Fruit fly (Drosophila melanogaster): Measurements from ENCODE around the gene JTBR.

Gene JTBR

DNA sequence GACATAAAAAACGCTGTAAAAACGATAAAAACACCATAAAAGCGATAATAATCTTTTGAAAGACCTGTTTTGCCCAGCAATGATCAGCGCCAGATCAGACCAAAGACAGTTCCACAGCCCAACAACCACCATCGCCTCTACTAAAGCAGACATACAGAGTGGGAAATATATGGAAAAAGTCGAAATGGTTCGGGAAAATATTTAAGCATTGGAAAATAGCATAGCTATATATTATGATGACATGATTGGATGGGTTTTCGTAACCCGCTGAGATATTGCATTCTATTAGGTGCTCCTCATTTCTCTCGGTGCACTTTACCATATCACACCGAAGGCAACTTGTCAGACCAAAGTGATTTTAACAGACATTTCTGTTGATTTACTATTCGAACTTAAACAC is 6.0 kb upstream of the JTBR start (continued):
- peak; percentile 18 for TF ChIP-seq MESR4 (GFP tag; optimal IDR thresholded peaks at IDR 0.05)
- peak; percentile 87 for TF ChIP-seq mam (GFP tag; optimal IDR thresholded peaks at IDR 0.05)
- TF ChIP-seq CG11696 (GFP tag; IDR thresholded peaks at IDR 0.05), result peak; percentile 85
- TF ChIP-seq Asciz (GFP tag; optimal IDR thresholded peaks at IDR 0.05), result peak; percentile 84
- TF ChIP-seq CG16813 (GFP tag; IDR thresholded peaks at IDR 0.05; ENCODE audit: partially characterized antibody), result no peak
- no peak for TF ChIP-seq BEAF-32 (GFP tag; optimal IDR thresholded peaks at IDR 0.05)
- peak; percentile 70 for TF ChIP-seq Myb (GFP tag; optimal IDR thresholded peaks at IDR 0.05)
- TF ChIP-seq Dbx (GFP tag; IDR thresholded peaks at IDR 0.05), result peak; percentile 89
- peak; percentile 85 for TF ChIP-seq CG7786 (GFP tag; optimal IDR thresholded peaks at IDR 0.05)
- TF ChIP-seq sim (GFP tag; IDR thresholded peaks at IDR 0.05), result peak; percentile 79
- peak; percentile 87 for TF ChIP-seq Hmr (GFP tag; optimal IDR thresholded peaks at IDR 0.05)
- TF ChIP-seq CG8478 (optimal IDR thresholded peaks at IDR 0.05), result no peak
- peak; percentile 94 for TF ChIP-seq vvl (GFP tag; IDR thresholded peaks at IDR 0.05)
- no peak for TF ChIP-seq zen2 (GFP tag; IDR thresholded peaks at IDR 0.05; ENCODE audit: partially characterized antibody)
- TF ChIP-seq org-1 (GFP tag; optimal IDR thresholded peaks at IDR 0.05), result peak; percentile 84
- peak in 1 of 2 experiments; percentile 76 for TF ChIP-seq Eip74EF (GFP tag; optimal IDR thresholded peaks at IDR 0.05)
- peak; percentile 64 for TF ChIP-seq NC2α (GFP tag; optimal IDR thresholded peaks at IDR 0.05)
- TF ChIP-seq CG1024 (GFP tag; IDR thresholded peaks at IDR 0.05), result peak; percentile 86
- peak; percentile 79 for TF ChIP-seq CG11560 (tag; IDR thresholded peaks at IDR 0.05)
- TF ChIP-seq repo (GFP tag; optimal IDR thresholded peaks at IDR 0.05), result peak; percentile 88
- TF ChIP-seq CG4707 (GFP tag; optimal IDR thresholded peaks at IDR 0.05), result peak; percentile 63
- peak; percentile 93 for TF ChIP-seq unpg (GFP tag; optimal IDR thresholded peaks at IDR 0.05)
- peak; percentile 75 for TF ChIP-seq Max (GFP tag; optimal IDR thresholded peaks at IDR 0.05)
- peak; percentile 1 for TF ChIP-seq CG9797 (GFP tag; optimal IDR thresholded peaks at IDR 0.05)
- peak; percentile 78 for TF ChIP-seq fu2 (GFP tag; optimal IDR thresholded peaks at IDR 0.05)
- peak; percentile 64 for TF ChIP-seq CG3838 (GFP tag; optimal IDR thresholded peaks at IDR 0.05)
- peak; percentile 88 for TF ChIP-seq CrebB (tag; optimal IDR thresholded peaks at IDR 0.05)
- peak; percentile 95 for TF ChIP-seq CG15269 (tag; optimal IDR thresholded peaks at IDR 0.05)
- peak; percentile 73 for TF ChIP-seq CG12236 (GFP tag; optimal IDR thresholded peaks at IDR 0.05)
- peak; percentile 71 for TF ChIP-seq Atf-2 (GFP tag; optimal IDR thresholded peaks at IDR 0.05)
- TF ChIP-seq dati (GFP tag; IDR thresholded peaks at IDR 0.05), result peak; percentile 62
- peak; percentile 84 for TF ChIP-seq az2 (GFP tag; optimal IDR thresholded peaks at IDR 0.05)
- TF ChIP-seq CG1832 (GFP tag; optimal IDR thresholded peaks at IDR 0.05), result no peak
- TF ChIP-seq Blimp-1 (GFP tag; optimal IDR thresholded peaks at IDR 0.05), result peak; percentile 83
- peak; percentile 91 to 93 for TF ChIP-seq dpn (GFP tag; optimal IDR thresholded peaks at IDR 0.05)
- peak; percentile 70 for TF ChIP-seq D19B (GFP tag; optimal IDR thresholded peaks at IDR 0.05)
- peak; percentile 35 for TF ChIP-seq CG17186 (GFP tag; optimal IDR thresholded peaks at IDR 0.05)
- peak; percentile 89 for TF ChIP-seq Six4 (GFP tag; optimal IDR thresholded peaks at IDR 0.05)
- TF ChIP-seq Hmx (GFP tag; optimal IDR thresholded peaks at IDR 0.05), result no peak
- peak; percentile 31 for TF ChIP-seq CG6654 (GFP tag; optimal IDR thresholded peaks at IDR 0.05)
- TF ChIP-seq al (GFP tag; IDR thresholded peaks at IDR 0.05), result peak; percentile 92
- peak; percentile 81 for TF ChIP-seq ERR (GFP tag; optimal IDR thresholded peaks at IDR 0.05)
- peak; percentile 97 for TF ChIP-seq dysf (GFP tag; IDR thresholded peaks at IDR 0.05)
- peak; percentile 77 for TF ChIP-seq vfl (GFP tag; optimal IDR thresholded peaks at IDR 0.05)
- peak; percentile 91 for TF ChIP-seq CG4424 (GFP tag; optimal IDR thresholded peaks at IDR 0.05)
- TF ChIP-seq Sry-δ (GFP tag; optimal IDR thresholded peaks at IDR 0.05), result peak; percentile 57
- peak; percentile 62 for TF ChIP-seq Nf-YB (GFP tag; optimal IDR thresholded peaks at IDR 0.05)
- TF ChIP-seq HLH4C (GFP tag; IDR thresholded peaks at IDR 0.05; ENCODE audit: partially characterized antibody), result no peak
- TF ChIP-seq unc-4 (GFP tag; IDR thresholded peaks at IDR 0.05; ENCODE audit: partially characterized antibody), result no peak
- TF ChIP-seq Tbp (GFP tag; optimal IDR thresholded peaks at IDR 0.05), result no peak
- TF ChIP-seq gsb-n (tag; optimal IDR thresholded peaks at IDR 0.05), result no peak
